ENCODE assay signal across 4 worm cellular contexts in the genomic region with DNA sequence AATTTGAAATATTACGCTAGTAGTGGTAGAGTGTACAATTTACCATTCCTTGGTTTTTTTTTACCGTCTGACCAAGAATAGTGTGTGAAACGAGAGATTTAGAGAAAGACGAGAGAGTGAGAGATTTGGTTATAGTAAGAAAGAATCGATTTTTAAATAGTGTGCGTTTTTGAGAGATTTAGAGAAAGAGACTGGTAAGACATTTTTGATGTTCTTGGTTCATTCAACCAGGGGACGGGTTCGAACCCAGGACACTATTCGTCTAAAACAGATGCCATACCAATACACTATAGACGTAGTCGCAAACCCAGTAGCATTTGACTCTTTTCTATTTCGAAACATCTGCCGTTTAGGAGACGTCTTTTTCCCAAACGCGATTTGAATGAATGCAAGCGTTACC.
TF ChIP-seq lines count a peak whose summit lies in the region.

No protein-coding gene starts in this region.

TF ChIP-seq in whole organism, L2 larva, 48 proteins besides CTCF, POLR2A, EP300 and RAD21 (continued from another document):
- TF ChIP-seq aly-2 (tag; optimal IDR thresholded peaks at IDR 0.05; lab: Kevin White, UChicago): no peak
- TF ChIP-seq nhr-6 (tag; optimal IDR thresholded peaks at IDR 0.05; lab: Kevin White, UChicago): peak; percentile 76
- TF ChIP-seq sem-4 (tag; optimal IDR thresholded peaks at IDR 0.05; lab: Kevin White, UChicago): peak; percentile 89
- peak; percentile 86 for TF ChIP-seq nhr-21 (tag; optimal IDR thresholded peaks at IDR 0.05; lab: Kevin White, UChicago)
- no peak for TF ChIP-seq nhr-12 (tag; optimal IDR thresholded peaks at IDR 0.05; lab: Kevin White, UChicago)
- no peak for TF ChIP-seq skn-1 (tag; optimal IDR thresholded peaks at IDR 0.05; lab: Kevin White, UChicago)
- TF ChIP-seq ama-1 (optimal IDR thresholded peaks at IDR 0.05; lab: Kevin White, UChicago): no peak
- TF ChIP-seq nhr-237 (tag; optimal IDR thresholded peaks at IDR 0.05; lab: Kevin White, UChicago): no peak
- TF ChIP-seq ztf-1 (GFP tag; conservative IDR thresholded peaks at IDR 0.05; lab: Robert Waterston, UW): no peak
- TF ChIP-seq nhr-23 (tag; optimal IDR thresholded peaks at IDR 0.05; lab: Kevin White, UChicago): no peak
- no peak for TF ChIP-seq lin-11 (tag; optimal IDR thresholded peaks at IDR 0.05; lab: Kevin White, UChicago)
- TF ChIP-seq nhr-25 (tag; optimal IDR thresholded peaks at IDR 0.05; lab: Kevin White, UChicago): peak; percentile 83
- TF ChIP-seq nhr-11 (tag; optimal IDR thresholded peaks at IDR 0.05; lab: Kevin White, UChicago): no peak
- TF ChIP-seq unc-55 (GFP tag; optimal IDR thresholded peaks at IDR 0.05; lab: Kevin White, UChicago): peak; percentile 93
- no peak for TF ChIP-seq ceh-82 (tag; optimal IDR thresholded peaks at IDR 0.05; lab: Kevin White, UChicago)
- no peak for TF ChIP-seq nhr-10 (tag; optimal IDR thresholded peaks at IDR 0.05; lab: Kevin White, UChicago)
- TF ChIP-seq peb-1 (tag; optimal IDR thresholded peaks at IDR 0.05; lab: Kevin White, UChicago): no peak
- no peak for TF ChIP-seq alr-1 (tag; optimal IDR thresholded peaks at IDR 0.05; lab: Kevin White, UChicago)
- TF ChIP-seq nhr-77 (tag; optimal IDR thresholded peaks at IDR 0.05; lab: Kevin White, UChicago): no peak
- TF ChIP-seq R02D3.7 (tag; optimal IDR thresholded peaks at IDR 0.05; lab: Kevin White, UChicago): no peak
- peak; percentile 84 for TF ChIP-seq crh-2 (tag; optimal IDR thresholded peaks at IDR 0.05; lab: Kevin White, UChicago)
- TF ChIP-seq sma-3 (GFP tag; optimal IDR thresholded peaks at IDR 0.05; lab: Kevin White, UChicago): peak; percentile 93
- TF ChIP-seq gmeb-1 (tag; optimal IDR thresholded peaks at IDR 0.05; lab: Kevin White, UChicago): peak; percentile 75
- peak; percentile 49 for TF ChIP-seq fos-1 (tag; optimal IDR thresholded peaks at IDR 0.05; lab: Kevin White, UChicago)
- peak; percentile 80 for TF ChIP-seq egl-27 (tag; optimal IDR thresholded peaks at IDR 0.05; lab: Kevin White, UChicago)
- no peak for TF ChIP-seq elt-3 (tag; optimal IDR thresholded peaks at IDR 0.05; lab: Kevin White, UChicago)
- no peak for TF ChIP-seq dmd-4 (tag; optimal IDR thresholded peaks at IDR 0.05; lab: Kevin White, UChicago)

TF ChIP-seq in whole organism, L4 larva, 104 proteins besides CTCF, POLR2A, EP300 and RAD21 (continued from another document and continues in another):
- TF ChIP-seq vab-7 (GFP tag; IDR thresholded peaks at IDR 0.05; lab: Robert Waterston, UW) (no peak; the same call in 1 of the 2 replicates), T20F7.1 (GFP tag; optimal IDR thresholded peaks at IDR 0.05; lab: Kevin White, UChicago) (peak; percentile 62), nhr-111 (GFP tag; optimal IDR thresholded peaks at IDR 0.05; lab: Kevin White, UChicago) (peak; percentile 81), cey-2 (tag; optimal IDR thresholded peaks at IDR 0.05; lab: Kevin White, UChicago; ENCODE audit: borderline replicate concordance, insufficient read depth) (peak; percentile 72), rbr-2 (tag; optimal IDR thresholded peaks at IDR 0.05; lab: Kevin White, UChicago) (peak; percentile 85), nhr-28 (tag; optimal IDR thresholded peaks at IDR 0.05; lab: Kevin White, UChicago) (peak; percentile 42), aha-1 (tag; lab: Kevin White, UChicago) (no peak), ceh-32 (tag; optimal IDR thresholded peaks at IDR 0.05; lab: Kevin White, UChicago; ENCODE audit: poor library complexity) (no peak), F37D6.2 (tag; optimal IDR thresholded peaks at IDR 0.05; lab: Kevin White, UChicago) (peak; percentile 62), daf-19 (GFP tag; conservative IDR thresholded peaks at IDR 0.05; lab: Robert Waterston, UW) (peak; percentile 90), nhr-41 (GFP tag; IDR thresholded peaks at IDR 0.05; lab: Robert Waterston, UW) (no peak), madf-9 (GFP tag; conservative IDR thresholded peaks at IDR 0.05; lab: Robert Waterston, UW) (peak; percentile 65), hif-1 (tag; optimal IDR thresholded peaks at IDR 0.05; lab: Kevin White, UChicago) (peak; percentile 32 to 51), dpl-1 (GFP tag; optimal IDR thresholded peaks at IDR 0.05; lab: Kevin White, UChicago) (peak; percentile 44), mxl-3 (GFP tag; optimal IDR thresholded peaks at IDR 0.05; lab: Kevin White, UChicago) (no peak), lin-1 (GFP tag; IDR thresholded peaks at IDR 0.05; lab: Robert Waterston, UW) (peak; percentile 78; the same call in 1 of the 2 replicates), snpc-1.2 (GFP tag; IDR thresholded peaks at IDR 0.05; lab: Robert Waterston, UW) (peak; percentile 99), zfp-2 (tag; optimal IDR thresholded peaks at IDR 0.05; lab: Kevin White, UChicago) (peak; percentile 34), ztf-7 (tag; optimal IDR thresholded peaks at IDR 0.05; lab: Kevin White, UChicago) (peak; percentile 93), Y5F2A.4 (GFP tag; optimal IDR thresholded peaks at IDR 0.05; lab: Kevin White, UChicago) (peak; percentile 62), zip-2 (tag; optimal IDR thresholded peaks at IDR 0.05; lab: Kevin White, UChicago) (peak; percentile 53), spr-1 (tag; optimal IDR thresholded peaks at IDR 0.05; lab: Kevin White, UChicago) (peak; percentile 74), ceh-28 (tag; optimal IDR thresholded peaks at IDR 0.05; lab: Kevin White, UChicago) (peak; percentile 21), nhr-48 (tag; optimal IDR thresholded peaks at IDR 0.05; lab: Kevin White, UChicago) (peak; percentile 64), madf-5 (GFP tag; IDR thresholded peaks at IDR 0.05; lab: Robert Waterston, UW) (0 out of 4 replicates have a peak, but pooled peaks of 1 of the 2 experiments have one; percentile 19), F49E8.2 (tag; optimal IDR thresholded peaks at IDR 0.05; lab: Kevin White, UChicago; ENCODE audit: borderline replicate concordance) (peak; percentile 79), skn-1 (tag; optimal IDR thresholded peaks at IDR 0.05; lab: Kevin White, UChicago) (no peak), php-3 (GFP tag; IDR thresholded peaks at IDR 0.05; lab: Robert Waterston, UW) (peak; percentile 87), Y105C5A.15 (GFP tag; IDR thresholded peaks at IDR 0.05; lab: Robert Waterston, UW) (peak; percentile 90), ctbp-1 (GFP tag; IDR thresholded peaks at IDR 0.05; lab: Robert Waterston, UW) (peak; percentile 91), hmg-1.1 (GFP tag; IDR thresholded peaks at IDR 0.05; lab: Robert Waterston, UW) (peak; percentile 93), lir-3 (tag; optimal IDR thresholded peaks at IDR 0.05; lab: Kevin White, UChicago) (peak; percentile 84), hlh-30 (tag; optimal IDR thresholded peaks at IDR 0.05; lab: Kevin White, UChicago; ENCODE audit: insufficient read depth) (peak; percentile 68)

TF ChIP-seq in whole organism, late embryonic, 69 proteins besides CTCF, POLR2A, EP300 and RAD21 (continued from another document and continues in another):
- TF ChIP-seq hlh-6 (tag; optimal IDR thresholded peaks at IDR 0.05; lab: Kevin White, UChicago): no peak
- peak; percentile 79 for TF ChIP-seq pat-9 (tag; optimal IDR thresholded peaks at IDR 0.05; lab: Kevin White, UChicago)
- peak; percentile 34 for TF ChIP-seq nfya-1 (tag; optimal IDR thresholded peaks at IDR 0.05; lab: Kevin White, UChicago)
- peak; percentile 62 for TF ChIP-seq ceh-31 (tag; optimal IDR thresholded peaks at IDR 0.05; lab: Kevin White, UChicago)
- peak; percentile 24 for TF ChIP-seq pqm-1 (tag; optimal IDR thresholded peaks at IDR 0.05; lab: Kevin White, UChicago)
- TF ChIP-seq eyg-1 (tag; optimal IDR thresholded peaks at IDR 0.05; lab: Kevin White, UChicago): no peak
- TF ChIP-seq pag-3 (tag; optimal IDR thresholded peaks at IDR 0.05; lab: Kevin White, UChicago; ENCODE audit: borderline replicate concordance): no peak
- no peak for TF ChIP-seq nhr-11 (tag; optimal IDR thresholded peaks at IDR 0.05; lab: Kevin White, UChicago)
- peak; percentile 75 for TF ChIP-seq ceh-45 (GFP tag; IDR thresholded peaks at IDR 0.05; lab: Robert Waterston, UW)
- TF ChIP-seq pha-4 (tag; optimal IDR thresholded peaks at IDR 0.05; lab: Kevin White, UChicago): no peak
- peak; percentile 49 for TF ChIP-seq fax-1 (tag; optimal IDR thresholded peaks at IDR 0.05; lab: Kevin White, UChicago)
- TF ChIP-seq dmd-4 (tag; optimal IDR thresholded peaks at IDR 0.05; lab: Kevin White, UChicago; ENCODE audit: borderline replicate concordance): no peak
- no peak for TF ChIP-seq unc-42 (tag; optimal IDR thresholded peaks at IDR 0.05; lab: Kevin White, UChicago)
- TF ChIP-seq ama-1 (optimal IDR thresholded peaks at IDR 0.05; lab: Kevin White, UChicago): no peak
- peak; percentile 30 for TF ChIP-seq hlh-15 (tag; optimal IDR thresholded peaks at IDR 0.05; lab: Kevin White, UChicago)
- TF ChIP-seq Y22D7AL.16 (tag; optimal IDR thresholded peaks at IDR 0.05; lab: Kevin White, UChicago): peak; percentile 78
- TF ChIP-seq dve-1 (tag; optimal IDR thresholded peaks at IDR 0.05; lab: Kevin White, UChicago): peak; percentile 43
- peak; percentile 70 for TF ChIP-seq C38D4.7 (GFP tag; optimal IDR thresholded peaks at IDR 0.05; lab: Kevin White, UChicago)
- peak; percentile 48 for TF ChIP-seq ceh-34 (tag; optimal IDR thresholded peaks at IDR 0.05; lab: Kevin White, UChicago)
- peak; percentile 50 for TF ChIP-seq ceh-18 (tag; optimal IDR thresholded peaks at IDR 0.05; lab: Kevin White, UChicago)
- peak; percentile 46 for TF ChIP-seq F13H6.1 (tag; optimal IDR thresholded peaks at IDR 0.05; lab: Kevin White, UChicago)
- TF ChIP-seq lin-11 (tag; optimal IDR thresholded peaks at IDR 0.05; lab: Kevin White, UChicago): peak; percentile 71
- peak; percentile 68 for TF ChIP-seq T23F11.4 (GFP tag; optimal IDR thresholded peaks at IDR 0.05; lab: Kevin White, UChicago)
- no peak for TF ChIP-seq lim-6 (tag; optimal IDR thresholded peaks at IDR 0.05; lab: Kevin White, UChicago)
- peak; percentile 22 for TF ChIP-seq K09A11.1 (tag; optimal IDR thresholded peaks at IDR 0.05; lab: Kevin White, UChicago; ENCODE audit: insufficient read depth)
- TF ChIP-seq C08G9.2 (tag; optimal IDR thresholded peaks at IDR 0.05; lab: Kevin White, UChicago): peak; percentile 56
- peak; percentile 66 for TF ChIP-seq ztf-16 (tag; optimal IDR thresholded peaks at IDR 0.05; lab: Kevin White, UChicago)
- TF ChIP-seq tbx-2 (tag; optimal IDR thresholded peaks at IDR 0.05; lab: Kevin White, UChicago): peak; percentile 76
- TF ChIP-seq fkh-6 (tag; optimal IDR thresholded peaks at IDR 0.05; lab: Kevin White, UChicago): peak; percentile 50
- TF ChIP-seq sox-4 (tag; optimal IDR thresholded peaks at IDR 0.05; lab: Kevin White, UChicago): peak; percentile 72
- TF ChIP-seq pax-1 (tag; optimal IDR thresholded peaks at IDR 0.05; lab: Kevin White, UChicago): no peak
- TF ChIP-seq zip-5 (tag; optimal IDR thresholded peaks at IDR 0.05; lab: Kevin White, UChicago): peak; percentile 40
- TF ChIP-seq sox-2 (GFP tag; IDR thresholded peaks at IDR 0.05; lab: Robert Waterston, UW): 0 out of 2 replicates have a peak, but pooled peaks have one; percentile 55
- no peak for TF ChIP-seq ets-4 (tag; optimal IDR thresholded peaks at IDR 0.05; lab: Kevin White, UChicago)
- TF ChIP-seq hlh-13 (GFP tag; optimal IDR thresholded peaks at IDR 0.05; lab: Kevin White, UChicago): peak; percentile 77
- peak; percentile 76 for TF ChIP-seq ceh-6 (GFP tag; optimal IDR thresholded peaks at IDR 0.05; lab: Kevin White, UChicago)
- TF ChIP-seq syd-9 (tag; optimal IDR thresholded peaks at IDR 0.05; lab: Kevin White, UChicago): peak; percentile 52

TF ChIP-seq in whole organism, mixed stage, embryonic, 35 proteins besides CTCF, POLR2A, EP300 and RAD21 (continued from another document):
- TF ChIP-seq elt-3 (tag; optimal IDR thresholded peaks at IDR 0.05; lab: Kevin White, UChicago) (no peak), lin-32 (GFP tag; optimal IDR thresholded peaks at IDR 0.05; lab: Kevin White, UChicago) (peak; percentile 74), ceh-43 (GFP tag; optimal IDR thresholded peaks at IDR 0.05; lab: Kevin White, UChicago) (peak; percentile 35), nhr-12 (tag; optimal IDR thresholded peaks at IDR 0.05; lab: Kevin White, UChicago) (no peak), sem-2 (GFP tag; optimal IDR thresholded peaks at IDR 0.05; lab: Kevin White, UChicago) (no peak), ceh-39 (tag; optimal IDR thresholded peaks at IDR 0.05; lab: Kevin White, UChicago) (peak; percentile 80), ham-2 (GFP tag; optimal IDR thresholded peaks at IDR 0.05; lab: Kevin White, UChicago) (peak; percentile 70)
